Fruit fly (Drosophila melanogaster): ENCODE data around the gene Irk1.

DNA sequence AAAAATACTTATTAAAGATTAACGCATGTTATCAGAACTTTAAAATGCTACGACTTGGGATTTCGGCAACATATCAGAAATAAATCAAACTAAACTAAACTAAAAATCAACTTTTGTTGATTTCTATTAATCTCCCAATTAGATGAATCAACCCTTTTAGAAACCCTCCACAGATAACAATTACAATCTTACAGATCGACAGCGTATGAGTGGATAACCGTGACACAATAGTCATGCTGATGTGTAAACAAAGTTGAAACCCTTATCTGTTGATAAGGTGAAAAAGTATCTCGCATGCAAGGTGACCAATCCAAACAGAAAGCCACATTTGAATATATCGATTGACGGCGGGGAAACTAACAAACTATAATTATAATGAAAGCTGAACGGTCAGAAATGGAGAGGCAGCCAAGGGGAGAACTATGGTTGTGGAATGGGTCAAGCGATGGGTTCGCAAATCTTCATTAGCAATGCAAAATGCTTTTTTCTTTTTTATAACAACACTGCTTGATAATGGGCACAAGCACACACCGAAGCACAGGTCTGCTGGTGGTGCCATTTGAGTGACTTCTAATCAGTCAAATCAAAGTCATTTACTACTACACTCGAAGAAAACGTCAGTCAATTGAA, 49.1 kb downstream of the Irk1 start:
- TF ChIP-seq CG8478 (optimal IDR thresholded peaks at IDR 0.05) (no peak), CTCF (optimal IDR thresholded peaks at IDR 0.05) (no peak)

Data from S2 (cell line).